Fruit fly (Drosophila melanogaster): ENCODE results near the gene Mgat3.

Gene Mgat3

DNA sequence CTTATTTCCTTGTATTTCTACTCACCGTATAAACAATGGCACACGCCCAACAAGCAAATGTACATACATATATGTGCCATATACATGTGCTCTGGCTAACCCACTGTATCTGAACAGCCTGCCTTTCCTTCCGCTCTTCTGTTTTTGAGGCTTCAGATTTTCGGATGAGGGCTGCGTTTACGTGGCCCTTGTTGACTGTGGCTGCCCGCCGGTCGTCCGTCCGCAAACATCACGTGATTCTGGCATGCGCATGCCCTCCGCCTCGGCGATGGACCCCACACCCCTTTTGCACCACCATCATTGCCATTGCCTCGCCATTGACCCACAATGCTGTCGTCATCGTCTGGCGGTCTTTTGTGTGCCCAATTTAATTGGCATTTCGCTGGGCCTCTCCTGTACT is 22.9 kb upstream of the Mgat3 start:
- TF ChIP-seq psq (optimal IDR thresholded peaks at IDR 0.05) (no peak), Sin3A (optimal IDR thresholded peaks at IDR 0.05) (no peak), Myc (optimal IDR thresholded peaks at IDR 0.05) (no peak), ttk (optimal IDR thresholded peaks at IDR 0.05) (no peak), h (optimal IDR thresholded peaks at IDR 0.05) (no peak), insv (optimal IDR thresholded peaks at IDR 0.05) (no peak)

DNA sequence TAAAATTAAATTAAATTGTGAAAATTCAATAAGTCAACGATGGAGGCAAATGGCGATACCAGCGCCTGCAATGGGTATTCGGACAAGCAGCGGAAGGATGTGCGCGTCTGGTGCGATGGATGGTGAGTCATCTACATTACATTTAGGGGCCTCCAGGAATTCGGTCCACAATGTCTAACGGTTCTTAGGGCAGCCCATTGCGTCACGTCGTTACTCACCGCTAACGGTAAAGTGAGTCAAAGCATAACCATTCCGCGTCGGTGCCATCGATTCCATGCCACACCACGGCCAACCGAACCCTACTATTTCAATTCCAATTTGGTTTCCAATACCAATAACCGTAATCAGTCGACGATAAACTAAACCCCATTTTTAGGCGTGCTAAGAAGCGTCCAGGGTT is 21.8 kb upstream of the Mgat3 start:
- TF ChIP-seq Myc (optimal IDR thresholded peaks at IDR 0.05), result no peak
- TF ChIP-seq h (optimal IDR thresholded peaks at IDR 0.05), result no peak
- no peak for TF ChIP-seq psq (optimal IDR thresholded peaks at IDR 0.05)
- no peak for TF ChIP-seq insv (optimal IDR thresholded peaks at IDR 0.05)
- no peak for TF ChIP-seq ttk (optimal IDR thresholded peaks at IDR 0.05)
- no peak for TF ChIP-seq Sin3A (optimal IDR thresholded peaks at IDR 0.05)

DNA sequence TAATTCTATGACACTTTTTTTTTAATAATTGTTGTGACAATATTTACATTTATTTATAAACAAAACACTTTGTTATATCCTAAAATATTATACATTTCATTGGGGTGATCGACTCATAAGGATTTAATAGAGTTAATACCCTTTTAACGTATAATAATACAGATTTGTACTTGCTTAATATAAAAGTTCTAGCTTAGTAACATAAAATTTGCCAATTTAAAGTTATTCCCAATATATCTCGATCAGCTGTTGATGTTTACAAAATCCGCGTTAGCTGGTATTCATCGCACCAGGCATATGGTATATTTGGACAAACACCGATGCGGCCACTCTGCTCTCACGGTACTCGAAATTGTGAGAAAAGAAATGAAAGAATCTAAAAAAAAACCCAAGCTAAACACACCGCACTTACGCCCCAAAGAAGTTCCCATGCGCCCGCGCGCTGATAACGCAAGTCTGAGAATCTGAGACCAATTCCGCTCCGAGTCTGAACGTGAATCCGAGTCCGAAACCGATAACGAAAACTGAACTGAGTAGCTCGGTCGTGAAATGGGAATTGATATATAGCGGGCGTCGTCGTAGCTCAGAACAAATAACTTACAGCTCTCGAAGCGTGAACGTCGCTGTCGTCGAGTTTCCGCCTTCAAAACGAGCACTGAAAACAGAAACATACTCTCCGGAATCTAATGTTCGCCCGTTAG is 21.2 kb upstream of the Mgat3 start, which contains the start of gene Pect:
Pect (plus strand) TSS at position 326 of the 701 bp plus-strand sequence.
- TF ChIP-seq psq (optimal IDR thresholded peaks at IDR 0.05) (no peak), Sin3A (optimal IDR thresholded peaks at IDR 0.05) (no peak), h (optimal IDR thresholded peaks at IDR 0.05) (no peak), insv (optimal IDR thresholded peaks at IDR 0.05) (no peak), Myc (optimal IDR thresholded peaks at IDR 0.05) (no peak)

DNA sequence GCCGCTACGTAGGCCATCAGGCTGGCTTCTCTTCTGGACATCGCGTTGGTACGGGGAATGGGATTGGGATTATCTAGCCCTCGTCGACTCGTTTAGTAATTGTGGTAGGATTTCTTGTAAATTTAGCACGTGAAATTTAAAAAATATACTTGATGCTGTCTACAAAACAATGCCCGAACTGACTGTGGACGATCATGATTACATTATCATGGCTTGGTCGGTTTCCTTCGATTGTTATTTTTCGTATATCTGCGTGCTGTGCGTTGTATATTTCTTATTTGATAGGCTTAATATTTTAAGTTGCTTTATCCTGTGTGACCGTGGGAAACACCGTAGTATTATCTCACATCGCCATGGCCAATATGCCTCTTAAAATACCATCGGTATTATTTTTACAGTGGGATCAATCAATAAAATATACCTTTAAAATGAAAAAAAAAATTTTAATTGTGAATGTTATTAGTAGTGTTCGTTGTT is 20.6 kb upstream of the Mgat3 start, which contains the start of gene CG16972:
CG16972 (minus strand) TSS at position 336 of the 477 bp plus-strand sequence.
- TF ChIP-seq insv (optimal IDR thresholded peaks at IDR 0.05) (no peak), psq (optimal IDR thresholded peaks at IDR 0.05) (no peak), Sin3A (optimal IDR thresholded peaks at IDR 0.05) (no peak), ttk (optimal IDR thresholded peaks at IDR 0.05) (no peak), h (optimal IDR thresholded peaks at IDR 0.05) (no peak), Myc (optimal IDR thresholded peaks at IDR 0.05) (no peak)

DNA sequence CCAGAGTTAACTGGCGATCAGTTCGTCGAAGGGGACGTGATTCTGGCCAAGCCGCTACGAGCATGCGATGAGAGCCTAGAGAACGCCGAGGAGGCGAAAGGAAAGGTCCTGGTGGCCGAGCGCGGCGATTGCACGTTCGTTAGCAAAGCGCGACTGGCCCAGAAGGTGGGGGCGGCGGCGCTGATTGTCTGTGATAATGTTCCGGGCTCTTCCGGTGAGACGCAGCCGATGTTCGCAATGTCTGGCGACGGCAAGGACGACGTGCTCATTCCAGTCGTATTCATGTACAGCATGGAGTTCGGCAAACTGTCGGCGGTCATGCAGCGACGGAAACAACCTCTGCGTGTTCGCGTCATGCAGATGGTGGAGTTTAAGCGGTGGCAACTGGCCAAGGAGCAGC is 13.4 kb upstream of the Mgat3 start:
- TF ChIP-seq insv (optimal IDR thresholded peaks at IDR 0.05), result no peak
- TF ChIP-seq h (optimal IDR thresholded peaks at IDR 0.05), result no peak
- no peak for TF ChIP-seq Myc (optimal IDR thresholded peaks at IDR 0.05)
- no peak for TF ChIP-seq psq (optimal IDR thresholded peaks at IDR 0.05)
- no peak for TF ChIP-seq ttk (optimal IDR thresholded peaks at IDR 0.05)
- TF ChIP-seq Sin3A (optimal IDR thresholded peaks at IDR 0.05), result no peak

DNA sequence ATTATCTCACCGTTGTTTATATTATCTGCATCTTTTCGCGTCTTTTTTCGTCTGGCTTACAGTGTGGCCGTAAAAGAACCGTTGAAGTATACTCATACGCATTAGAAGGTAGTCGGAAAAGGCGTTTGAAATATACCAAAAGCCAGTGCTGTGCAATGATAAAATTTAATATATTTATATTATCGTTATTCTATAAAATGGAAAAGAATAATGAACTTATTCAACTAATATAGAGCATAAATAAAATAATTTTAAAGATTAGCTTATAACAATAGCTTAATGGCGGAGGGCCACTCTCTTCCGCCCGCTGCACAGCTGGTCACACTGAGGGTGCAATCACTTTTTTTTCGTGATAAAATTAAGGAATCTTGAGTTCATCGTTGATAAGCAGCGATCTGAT is 9.5 kb upstream of the Mgat3 start, which contains the start of the genes CG16974 and Edem2:
CG16974 (minus strand) TSS at position 86 of the 400 bp plus-strand sequence.
Edem2 (plus strand) TSS at position 308 of the 400 bp plus-strand sequence.
- TF ChIP-seq h (optimal IDR thresholded peaks at IDR 0.05) (no peak), Sin3A (optimal IDR thresholded peaks at IDR 0.05) (no peak), psq (optimal IDR thresholded peaks at IDR 0.05) (no peak), insv (optimal IDR thresholded peaks at IDR 0.05) (no peak), Myc (optimal IDR thresholded peaks at IDR 0.05) (no peak), ttk (optimal IDR thresholded peaks at IDR 0.05) (no peak)

DNA sequence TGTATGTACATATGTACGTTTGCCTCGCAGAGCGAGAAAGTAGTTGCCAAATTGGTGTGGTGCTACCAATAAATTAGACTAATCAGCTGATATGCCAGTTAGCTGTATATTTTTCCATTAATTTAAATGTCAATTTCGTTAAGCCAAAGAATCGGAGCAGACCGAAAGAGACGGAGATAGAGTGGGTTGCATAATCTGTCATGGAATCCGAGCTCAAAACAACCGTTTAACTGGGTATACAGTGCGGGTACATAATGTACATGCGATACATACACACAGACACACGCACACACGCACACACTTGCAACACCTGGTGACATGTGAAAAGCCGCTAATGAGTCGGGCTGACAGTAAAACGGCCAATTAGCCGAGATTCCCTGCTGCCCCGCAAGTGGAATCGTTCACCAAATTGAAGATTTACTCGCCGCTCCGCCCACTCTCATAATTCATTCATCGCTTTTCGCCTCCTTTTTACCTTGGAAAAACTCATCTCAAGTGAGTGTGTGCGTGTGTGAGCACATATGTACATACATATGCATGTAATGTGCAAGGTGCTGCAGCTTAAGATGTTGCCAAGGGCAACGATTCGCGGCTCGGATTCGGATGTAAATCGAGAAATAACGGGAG is 8.8 kb upstream of the Mgat3 start:
- TF ChIP-seq ttk (optimal IDR thresholded peaks at IDR 0.05), result no peak
- TF ChIP-seq Sin3A (optimal IDR thresholded peaks at IDR 0.05), result no peak
- TF ChIP-seq insv (optimal IDR thresholded peaks at IDR 0.05), result no peak
- TF ChIP-seq psq (optimal IDR thresholded peaks at IDR 0.05), result no peak
- TF ChIP-seq Myc (optimal IDR thresholded peaks at IDR 0.05), result no peak
- no peak for TF ChIP-seq h (optimal IDR thresholded peaks at IDR 0.05)

DNA sequence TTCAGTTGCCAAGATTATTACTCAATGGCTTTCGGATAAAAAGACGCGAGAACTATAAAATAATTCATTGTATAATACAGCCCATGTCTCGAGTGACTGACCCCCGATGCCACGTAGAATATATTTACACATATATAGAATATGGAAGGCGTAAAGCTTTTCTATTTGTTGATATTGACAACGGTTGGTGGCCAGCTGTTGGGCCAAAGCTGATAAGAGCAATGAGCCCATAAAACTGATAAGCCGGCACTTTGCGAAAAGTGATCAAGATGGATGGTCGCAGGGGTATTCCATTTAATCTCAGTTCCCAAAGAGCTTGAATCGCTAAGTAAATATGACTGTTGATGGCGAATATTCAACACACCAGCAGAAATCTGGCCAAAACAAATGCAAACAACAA is 8.1 kb upstream of the Mgat3 start:
- TF ChIP-seq insv (optimal IDR thresholded peaks at IDR 0.05) (no peak), h (optimal IDR thresholded peaks at IDR 0.05) (no peak)

DNA sequence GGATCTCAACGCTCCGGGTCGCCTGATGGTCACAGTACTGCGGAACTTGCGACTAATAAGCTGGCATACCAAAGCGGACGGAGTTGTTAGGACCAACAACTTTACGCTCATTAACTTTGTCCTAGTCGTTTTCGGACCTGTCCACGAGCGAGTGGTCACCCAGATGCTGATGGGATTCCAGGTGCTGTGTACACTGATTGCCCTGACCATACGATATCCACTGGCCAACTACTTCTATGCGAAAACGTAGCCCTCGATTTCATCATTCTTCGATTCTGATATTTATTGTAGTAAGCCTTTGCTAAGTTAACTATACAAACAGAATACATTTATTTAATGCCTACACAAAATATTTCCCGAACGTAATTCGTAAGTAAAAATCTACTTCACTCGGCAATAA is 754 bp upstream of the Mgat3 start, which contains the start of gene Rsph1:
Rsph1 (plus strand) TSS at position 301 of the 400 bp plus-strand sequence.
- TF ChIP-seq ttk (optimal IDR thresholded peaks at IDR 0.05), result no peak
- no peak for TF ChIP-seq Sin3A (optimal IDR thresholded peaks at IDR 0.05)
- no peak for TF ChIP-seq insv (optimal IDR thresholded peaks at IDR 0.05)
- no peak for TF ChIP-seq Myc (optimal IDR thresholded peaks at IDR 0.05)
- no peak for TF ChIP-seq h (optimal IDR thresholded peaks at IDR 0.05)
- no peak for TF ChIP-seq psq (optimal IDR thresholded peaks at IDR 0.05)

DNA sequence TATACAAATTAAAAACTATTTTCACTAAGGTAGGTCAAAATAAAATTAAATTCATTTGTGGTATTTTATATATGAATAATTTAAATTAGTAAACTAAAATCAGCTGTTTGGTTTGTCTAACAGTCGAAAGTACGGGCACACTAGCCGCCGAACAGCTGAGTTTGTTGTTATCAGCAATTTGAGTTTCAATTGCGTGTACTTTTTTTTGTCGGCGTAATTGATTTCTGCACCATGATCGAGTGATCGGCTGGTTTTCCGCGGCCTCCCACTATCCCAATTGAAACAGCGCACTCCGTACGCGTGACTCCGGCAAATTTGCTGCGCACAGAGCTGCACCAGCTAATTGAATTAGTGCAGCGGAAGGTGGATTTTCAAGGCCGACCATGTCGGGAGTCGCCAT is 3.3 kb downstream of the Mgat3 start, which contains the start of gene Alg7:
Alg7 (plus strand) TSS at position 153 of the 400 bp plus-strand sequence.
- TF ChIP-seq insv (optimal IDR thresholded peaks at IDR 0.05) (peak; percentile 53), h (optimal IDR thresholded peaks at IDR 0.05) (no peak)

DNA sequence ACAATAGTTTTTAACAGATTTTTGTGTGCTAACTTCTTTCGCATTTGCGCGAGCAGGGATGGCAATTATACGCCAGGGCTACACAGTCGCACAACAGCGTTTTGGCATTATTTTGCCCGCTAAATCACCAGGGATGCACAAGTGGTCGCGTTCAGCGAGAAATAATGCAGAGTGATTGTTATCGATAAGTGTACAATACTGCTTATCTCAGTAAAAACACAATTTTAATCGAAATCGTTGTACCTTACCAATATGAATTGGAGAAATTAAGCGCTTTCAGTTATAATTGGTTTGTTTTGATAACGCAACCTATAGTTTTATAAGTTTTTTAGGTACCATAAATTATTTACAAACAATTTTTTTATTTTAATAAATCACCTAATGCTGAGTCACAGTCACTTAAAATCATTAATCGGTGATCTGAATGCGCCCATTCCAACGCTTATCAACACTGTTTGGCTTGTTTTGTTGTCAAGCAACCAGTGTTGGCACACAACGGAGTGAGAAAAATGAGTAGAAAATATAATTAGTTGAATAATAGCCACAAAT is 5.6 kb downstream of the Mgat3 start, which contains the start of the genes Sfmbt and CG5439:
Sfmbt (minus strand) TSS at position 85 of the 549 bp plus-strand sequence.
CG5439 (plus strand) TSS at position 450 of the 549 bp plus-strand sequence.
- TF ChIP-seq ttk (optimal IDR thresholded peaks at IDR 0.05), result no peak
- no peak for TF ChIP-seq Sin3A (optimal IDR thresholded peaks at IDR 0.05)
- no peak for TF ChIP-seq insv (optimal IDR thresholded peaks at IDR 0.05)
- TF ChIP-seq psq (optimal IDR thresholded peaks at IDR 0.05), result no peak
- no peak for TF ChIP-seq Myc (optimal IDR thresholded peaks at IDR 0.05)
- TF ChIP-seq h (optimal IDR thresholded peaks at IDR 0.05), result no peak

DNA sequence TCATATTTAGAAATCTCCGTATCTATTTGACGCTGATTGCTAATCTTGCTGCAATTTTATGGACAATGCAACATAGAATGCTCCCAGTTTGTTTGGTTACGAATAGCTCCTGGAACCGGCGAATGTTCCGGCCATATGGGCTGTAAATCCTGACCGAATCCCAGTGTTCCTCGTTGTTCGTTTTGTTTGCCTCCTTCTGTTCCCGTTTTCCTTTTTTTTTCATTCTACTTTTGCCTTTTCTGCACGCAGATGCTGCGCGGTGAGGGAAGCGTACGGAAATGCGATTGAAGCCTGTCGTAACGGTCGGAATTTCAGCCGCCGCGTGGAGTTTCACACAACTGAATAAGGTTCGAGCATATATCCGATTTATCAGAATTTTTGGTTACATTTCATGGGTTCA is 6.3 kb downstream of the Mgat3 start, which contains the start of gene CG43925:
CG43925 (plus strand) TSS at position 301 of the 400 bp plus-strand sequence.
- TF ChIP-seq h (optimal IDR thresholded peaks at IDR 0.05) (no peak), psq (optimal IDR thresholded peaks at IDR 0.05) (no peak), ttk (optimal IDR thresholded peaks at IDR 0.05) (no peak), Sin3A (optimal IDR thresholded peaks at IDR 0.05) (no peak), Myc (optimal IDR thresholded peaks at IDR 0.05) (no peak), insv (optimal IDR thresholded peaks at IDR 0.05) (no peak)

Data from Kc167 (cell line).